Fruit fly (Drosophila melanogaster): ENCODE data around the gene Mat89Ba.

DNA sequence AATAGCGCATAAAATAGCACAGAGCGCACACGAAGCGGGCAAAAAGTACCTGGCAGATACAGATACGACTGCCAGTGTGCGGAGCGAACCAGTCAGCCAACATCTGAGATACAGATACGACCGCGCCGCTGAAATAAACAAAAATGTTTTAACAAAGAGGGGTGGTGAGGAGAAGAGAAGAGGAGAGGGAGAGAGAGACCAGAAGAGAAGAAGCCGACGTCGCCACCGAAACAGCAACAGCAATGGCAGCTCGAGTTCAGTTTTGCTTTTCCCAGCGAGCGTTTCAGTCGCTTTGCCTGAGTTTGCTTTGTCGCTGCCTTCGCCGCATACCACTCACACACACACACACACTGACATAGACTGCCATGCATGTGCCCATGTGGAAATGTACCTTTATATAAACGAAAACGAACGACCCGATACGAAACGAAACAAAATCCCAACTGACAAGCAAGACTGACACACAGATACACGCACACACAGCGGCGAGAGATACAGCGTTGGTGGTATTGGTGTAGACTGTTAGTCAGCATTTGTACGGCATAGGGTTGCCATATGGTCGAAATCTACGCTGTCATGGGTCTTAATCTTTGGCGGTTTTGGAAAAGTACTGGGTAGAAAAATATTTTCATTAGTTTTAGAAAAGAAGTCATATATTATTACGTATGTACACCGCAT, 31.0 kb downstream of the Mat89Ba start:
- TF ChIP-seq CTCF (optimal IDR thresholded peaks at IDR 0.05) (peak in 1 of 2 experiments; percentile 2), CG8478 (optimal IDR thresholded peaks at IDR 0.05) (no peak)

All from S2 (cell line).